Fruit fly (Drosophila melanogaster) whole organism, embryonic: ENCODE data around the gene CG12998.

ENCODE experiments used
- Ada2b ChIP-seq: fragments of 200-800 bp; sonication (Bioruptor generic); IDR thresholded peaks from 2 replicates; pipeline ENCODE4 v1.3.6; 2022; ENCODE audit warnings: missing biosample characterization, missing genetic modification characterization
- CG10462 ChIP-seq: fragments of 200-800 bp; sonication (Bioruptor generic); optimal IDR thresholded peaks from 2 replicates; lab custom pipeline; 2016; ENCODE audit warnings: missing biosample characterization, missing genetic modification characterization
- CG11695 ChIP-seq: fragments of 200-800 bp; sonication (Bioruptor generic); IDR thresholded peaks from 3 replicates; pipeline ENCODE4 v1.3.6; 2022; ENCODE audit warnings: missing biosample characterization, missing genetic modification characterization
- CG12104 ChIP-seq: fragments of 200-800 bp; sonication (Bioruptor generic); optimal IDR thresholded peaks from 3 replicates; lab custom pipeline; 2016; ENCODE audit warnings: missing biosample characterization, missing genetic modification characterization
- CG13287 ChIP-seq: fragments of 200-800 bp; sonication (Bioruptor generic); IDR thresholded peaks from 2 replicates; pipeline ENCODE4 v1.3.6; 2022; ENCODE audit warnings: missing biosample characterization, missing genetic modification characterization; ENCODE audit not compliant: partially characterized antibody
- CG13624 ChIP-seq: fragments of 200-800 bp; sonication (Bioruptor generic); optimal IDR thresholded peaks from 2 replicates; lab custom pipeline; 2016; ENCODE audit warnings: missing biosample characterization, missing genetic modification characterization
- CG15514 ChIP-seq: fragments of 200-800 bp; sonication (Bioruptor generic); optimal IDR thresholded peaks from 3 replicates; lab custom pipeline; 2017; ENCODE audit warnings: missing biosample characterization, missing genetic modification characterization, mild to moderate bottlenecking, moderate library complexity, missing genetic modification reagents
- CG1602 ChIP-seq: fragments of 200-800 bp; sonication (Bioruptor generic); optimal IDR thresholded peaks from 3 replicates; lab custom pipeline; 2016; ENCODE audit warnings: missing biosample characterization, missing genetic modification characterization
- CG18262 ChIP-seq: fragments of 200-800 bp; optimal IDR thresholded peaks from 3 replicates; lab custom pipeline; 2019; ENCODE audit warnings: missing biosample characterization, mild to moderate bottlenecking, missing genetic modification characterization, moderate library complexity
- CG2202 ChIP-seq: fragments of 200-800 bp; sonication (Bioruptor generic); optimal IDR thresholded peaks from 2 replicates; lab custom pipeline; 2018; ENCODE audit warnings: missing biosample characterization, mild to moderate bottlenecking, missing genetic modification characterization
- CG2712 ChIP-seq: fragments of 200-800 bp; optimal IDR thresholded peaks from 3 replicates; lab custom pipeline; 2019; ENCODE audit warnings: missing biosample characterization, mild to moderate bottlenecking, missing genetic modification characterization, moderate library complexity
- CG34376 ChIP-seq: fragments of 200-800 bp; sonication (Bioruptor generic); optimal IDR thresholded peaks from 2 replicates; lab custom pipeline; 2018; ENCODE audit warnings: missing biosample characterization, mild to moderate bottlenecking, missing genetic modification characterization
- CG5953 ChIP-seq: fragments of 200-800 bp; sonication (Bioruptor generic); IDR thresholded peaks from 2 replicates; pipeline ENCODE4 v1.3.6; 2022; ENCODE audit warnings: missing biosample characterization, missing genetic modification characterization
- CG6175 ChIP-seq: fragments of 200-800 bp; sonication (Bioruptor generic); IDR thresholded peaks from 3 replicates; pipeline ENCODE4 v1.3.6; 2022; ENCODE audit warnings: missing biosample characterization, missing genetic modification characterization
- CG6791 ChIP-seq: fragments of 200-800 bp; sonication (Bioruptor generic); IDR thresholded peaks from 3 replicates; pipeline ENCODE4 v1.3.6; 2022; ENCODE audit warnings: missing biosample characterization, missing genetic modification characterization; ENCODE audit not compliant: partially characterized antibody
- CG6813 ChIP-seq: fragments of 200-800 bp; sonication (Bioruptor generic); optimal IDR thresholded peaks from 2 replicates; lab custom pipeline; 2017; ENCODE audit warnings: missing biosample characterization, missing genetic modification characterization, mild to moderate bottlenecking, moderate library complexity, missing genetic modification reagents
- CG7357 ChIP-seq: fragments of 200-800 bp; sonication (Bioruptor generic); IDR thresholded peaks from 3 replicates; pipeline ENCODE4 v1.3.6; 2022; ENCODE audit warnings: missing biosample characterization, missing genetic modification characterization
- CG8924 ChIP-seq: fragments of 200-800 bp; optimal IDR thresholded peaks from 3 replicates; lab custom pipeline; 2019; ENCODE audit warnings: missing biosample characterization, mild to moderate bottlenecking, missing genetic modification characterization, moderate library complexity
- CG9609 ChIP-seq: fragments of 200-800 bp; sonication (Bioruptor generic); optimal IDR thresholded peaks from 3 replicates; lab custom pipeline; 2016; ENCODE audit warnings: missing biosample characterization, missing genetic modification characterization
- CoRest ChIP-seq: fragments of 200-800 bp; sonication (Bioruptor generic); optimal IDR thresholded peaks from 3 replicates; lab custom pipeline; 2018; ENCODE audit warnings: missing biosample characterization, mild to moderate bottlenecking, missing genetic modification characterization, moderate library complexity
- Doc2 ChIP-seq: fragments of 200-800 bp; sonication (Bioruptor generic); IDR thresholded peaks from 2 replicates; pipeline ENCODE4 v1.3.6; 2022; ENCODE audit warnings: missing biosample characterization, missing genetic modification characterization
- Dp ChIP-seq: fragments of 200-800 bp; sonication (Bioruptor generic); optimal IDR thresholded peaks from 2 replicates; lab custom pipeline; 2018; ENCODE audit warnings: missing biosample characterization, mild to moderate bottlenecking, missing genetic modification characterization, moderate library complexity
- Ets97D ChIP-seq: fragments of 200-800 bp; sonication (Bioruptor generic); optimal IDR thresholded peaks from 3 replicates; lab custom pipeline; 2016; ENCODE audit warnings: missing biosample characterization, missing genetic modification characterization
- Hmx ChIP-seq: fragments of 200-800 bp; sonication (Bioruptor generic); optimal IDR thresholded peaks from 2 replicates; lab custom pipeline; 2016; ENCODE audit warnings: missing biosample characterization, missing genetic modification characterization
- Hr51 ChIP-seq, 2 experiments: fragments of 200-800 bp; sonication (Bioruptor generic); optimal IDR thresholded peaks; 2 replicates in 1 of 2; 3 replicates in 1 of 2; lab custom pipeline; 2016 to 2018; ENCODE audit warnings: missing biosample characterization in 2 of 2, missing genetic modification characterization in 2 of 2, mild to moderate bottlenecking in 1 of 2, moderate library complexity in 1 of 2
- Lpt ChIP-seq: fragments of >200 bp; optimal IDR thresholded peaks from 2 replicates; lab custom pipeline; 2018; ENCODE audit warnings: missing biosample characterization, missing genetic modification characterization
- Max ChIP-seq: fragments of 200-800 bp; sonication (Bioruptor generic); optimal IDR thresholded peaks from 2 replicates; lab custom pipeline; 2016; ENCODE audit warnings: missing biosample characterization, mild to moderate bottlenecking, missing genetic modification characterization
- Nf-YB ChIP-seq: fragments of 200-800 bp; sonication (Bioruptor generic); optimal IDR thresholded peaks from 3 replicates; lab custom pipeline; 2019; ENCODE audit warnings: missing biosample characterization, mild to moderate bottlenecking, missing genetic modification characterization, moderate library complexity
- Nf-YC ChIP-seq: fragments of 200-800 bp; optimal IDR thresholded peaks from 3 replicates; lab custom pipeline; 2019; ENCODE audit warnings: missing biosample characterization, mild to moderate bottlenecking, missing genetic modification characterization, moderate library complexity
- Taf1 ChIP-seq: fragments of 200-800 bp; sonication (Bioruptor generic); IDR thresholded peaks from 2 replicates; pipeline ENCODE4 v1.3.6; 2022; ENCODE audit warnings: missing biosample characterization, missing genetic modification characterization
- ap ChIP-seq: fragments of 200-800 bp; sonication (Bioruptor generic); IDR thresholded peaks from 2 replicates; pipeline ENCODE4 v1.3.6; 2022; ENCODE audit warnings: missing biosample characterization, missing genetic modification characterization
- crp ChIP-seq, 2 experiments: fragments of 200-800 bp; sonication (Bioruptor generic); optimal IDR thresholded peaks; 2 replicates in 1 of 2; 3 replicates in 1 of 2; lab custom pipeline; 2017; ENCODE audit warnings: missing biosample characterization in 2 of 2, missing genetic modification characterization in 2 of 2, mild to moderate bottlenecking in 1 of 2, moderate library complexity in 1 of 2
- disco-r ChIP-seq: fragments of 200-800 bp; sonication (Bioruptor generic); optimal IDR thresholded peaks from 2 replicates; lab custom pipeline; 2016; ENCODE audit warnings: missing biosample characterization, missing genetic modification characterization
- ftz-f1 ChIP-seq: fragments of 200-800 bp; sonication (Bioruptor generic); optimal IDR thresholded peaks from 2 replicates; lab custom pipeline; 2016; ENCODE audit warnings: missing biosample characterization, missing genetic modification characterization
- gro ChIP-seq: fragments of 200-800 bp; sonication (Bioruptor generic); optimal IDR thresholded peaks from 2 replicates; lab custom pipeline; 2016; ENCODE audit warnings: missing biosample characterization, missing genetic modification characterization
- her ChIP-seq: fragments of 200-800 bp; sonication (Bioruptor generic); optimal IDR thresholded peaks from 2 replicates; lab custom pipeline; 2016; ENCODE audit warnings: missing biosample characterization, missing genetic modification characterization
- insv ChIP-seq, 2 experiments: fragments of 200-800 bp; sonication (Bioruptor generic); optimal IDR thresholded peaks; 3 replicates each; lab custom pipeline; 2016 to 2018; ENCODE audit warnings: missing biosample characterization in 2 of 2, missing genetic modification characterization in 2 of 2
- lmd ChIP-seq: fragments of 200-800 bp; sonication (Bioruptor generic); IDR thresholded peaks from 2 replicates; pipeline ENCODE4 v1.3.6; 2022; ENCODE audit warnings: missing biosample characterization, missing genetic modification characterization
- mld ChIP-seq: fragments of 200-800 bp; sonication (Bioruptor generic); IDR thresholded peaks from 3 replicates; pipeline ENCODE4 v1.3.6; 2022; ENCODE audit warnings: missing biosample characterization, missing genetic modification characterization; ENCODE audit not compliant: partially characterized antibody
- nom ChIP-seq: fragments of 200-800 bp; sonication (Bioruptor generic); optimal IDR thresholded peaks from 2 replicates; lab custom pipeline; 2017; ENCODE audit warnings: missing biosample characterization, missing genetic modification characterization, mild to moderate bottlenecking, moderate library complexity, missing genetic modification reagents
- onecut ChIP-seq: fragments of 200-800 bp; sonication (Bioruptor generic); IDR thresholded peaks from 2 replicates; pipeline ENCODE4 v1.3.6; 2022; ENCODE audit warnings: missing biosample characterization, missing genetic modification characterization
- row ChIP-seq: fragments of 200-800 bp; sonication (Bioruptor generic); IDR thresholded peaks from 3 replicates; pipeline ENCODE4 v1.3.6; 2022; ENCODE audit warnings: missing biosample characterization, missing genetic modification characterization
- sc ChIP-seq, 3 experiments: fragments of >200 bp in 2 of 3; fragments of 200-800 bp in 1 of 3; sonication (Bioruptor generic) in 1 of 3; optimal IDR thresholded peaks; 2 replicates in 2 of 3; 3 replicates in 1 of 3; lab custom pipeline; 2017; ENCODE audit warnings: mild to moderate bottlenecking in 1 of 3, missing biosample characterization in 1 of 3, missing genetic modification characterization in 1 of 3, missing genetic modification reagents in 1 of 3
- scrt ChIP-seq: fragments of 200-800 bp; sonication (Bioruptor generic); optimal IDR thresholded peaks from 2 replicates; lab custom pipeline; 2018; ENCODE audit warnings: missing biosample characterization, mild to moderate bottlenecking, missing genetic modification characterization, moderate library complexity
- sens ChIP-seq: fragments of 200-800 bp; sonication (Bioruptor generic); peaks from one replicate; lab custom pipeline; 2016; ENCODE audit warnings: missing biosample characterization, missing genetic modification characterization
- sim ChIP-seq: fragments of 200-800 bp; sonication (Bioruptor generic); IDR thresholded peaks from 2 replicates; pipeline ENCODE4 v1.3.6; 2022; ENCODE audit warnings: missing biosample characterization, missing genetic modification characterization
- sr ChIP-seq: fragments of 200-800 bp; sonication (Bioruptor generic); IDR thresholded peaks from 3 replicates; pipeline ENCODE4 v1.3.6; 2022; ENCODE audit warnings: missing biosample characterization, missing genetic modification characterization
- stc ChIP-seq: fragments of 200-800 bp; sonication (Bioruptor generic); IDR thresholded peaks from 2 replicates; pipeline ENCODE4 v1.3.6; 2022; ENCODE audit warnings: missing biosample characterization, missing genetic modification characterization
- tap ChIP-seq: fragments of 200-800 bp; optimal IDR thresholded peaks from 3 replicates; lab custom pipeline; 2019; ENCODE audit warnings: missing biosample characterization, mild to moderate bottlenecking, missing genetic modification characterization, moderate library complexity
- vnd ChIP-seq: fragments of 200-800 bp; sonication (Bioruptor generic); IDR thresholded peaks from 3 replicates; pipeline ENCODE4 v1.3.6; 2022; ENCODE audit warnings: missing biosample characterization, missing genetic modification characterization; ENCODE audit not compliant: partially characterized antibody

Gene CG12998

dm6 chrX:17176542-17176941 is 41.9 kb upstream of the CG12998 start (continued):
- TF ChIP-seq CG6175 (GFP tag; lab: Robert Waterston, UW) (no peak), vnd (no peak), ap (GFP tag; lab: Robert Waterston, UW) (peak; percentile 31; the same call in 1 of the 2 replicates), CG34376 (GFP tag; lab: Kevin White, UChicago) (no peak), Ada2b (peak; percentile 68), Taf1 (GFP tag; lab: Robert Waterston, UW) (no peak), CG1602 (GFP tag; lab: Kevin White, UChicago) (no peak), CoRest (tag; lab: Kevin White, UChicago) (peak; percentile 40), ftz-f1 (GFP tag; lab: Kevin White, UChicago) (no peak), CG5953 (no peak), Doc2 (GFP tag; lab: Robert Waterston, UW) (no peak), CG15514 (GFP tag; lab: Kevin White, UChicago) (peak; percentile 43), sim (GFP tag; lab: Robert Waterston, UW) (no peak), CG11695 (GFP tag; lab: Robert Waterston, UW) (peak; percentile 72; the same call in 2 of the 3 replicates), CG18262 (tag; lab: Kevin White, UChicago) (peak; percentile 45), her (GFP tag; lab: Kevin White, UChicago) (peak; percentile 27), CG2202 (tag; lab: Kevin White, UChicago) (no peak), sc (optimal IDR thresholded peaks at IDR 0.05; lab: Kevin White, UChicago) (no peak), sc (GFP tag; optimal IDR thresholded peaks at IDR 0.05; lab: Kevin White, UChicago) (no peak), Hmx (no peak), mld (GFP tag; lab: Robert Waterston, UW) (no peak), CG13624 (peak; percentile 62), CG9609 (GFP tag; lab: Kevin White, UChicago) (no peak), CG10462 (GFP tag; lab: Kevin White, UChicago) (no peak), sr (GFP tag; lab: Robert Waterston, UW) (no peak), Hr51 (GFP tag; optimal IDR thresholded peaks at IDR 0.05; lab: Kevin White, UChicago) (peak; percentile 36 to 67), CG6813 (GFP tag; lab: Kevin White, UChicago) (peak; percentile 32), CG12104 (GFP tag; lab: Kevin White, UChicago) (no peak), tap (tag; lab: Kevin White, UChicago) (peak; percentile 29), CG7357 (0 out of 3 replicates have a peak, but pooled peaks have one; percentile 34), insv (GFP tag; optimal IDR thresholded peaks at IDR 0.05; lab: Kevin White, UChicago) (no peak), Lpt (GFP tag; lab: Kevin White, UChicago) (no peak), Dp (GFP tag; lab: Kevin White, UChicago) (no peak), Max (GFP tag; lab: Kevin White, UChicago) (no peak), Ets97D (GFP tag; lab: Kevin White, UChicago) (no peak), nom (GFP tag; lab: Kevin White, UChicago) (no peak), crp (GFP tag; optimal IDR thresholded peaks at IDR 0.05; lab: Kevin White, UChicago) (peak in 1 of 2 experiments; percentile 37), disco-r (GFP tag; lab: Kevin White, UChicago) (peak; percentile 48), row (peak; percentile 77), sens (GFP tag; lab: Kevin White, UChicago) (peak; percentile 83), onecut (GFP tag; lab: Robert Waterston, UW) (peak; percentile 23), CG13287 (GFP tag; lab: Robert Waterston, UW) (no peak), CG2712 (tag; lab: Kevin White, UChicago) (peak; percentile 52), scrt (GFP tag; lab: Kevin White, UChicago) (peak; percentile 32), stc (GFP tag; lab: Robert Waterston, UW) (peak; percentile 68), CG6791 (GFP tag; lab: Robert Waterston, UW) (no peak), CG8924 (peak; percentile 32), Nf-YB (GFP tag; lab: Kevin White, UChicago) (no peak), lmd (peak; percentile 74), Nf-YC (tag; lab: Kevin White, UChicago) (peak; percentile 53), gro (GFP tag; lab: Kevin White, UChicago) (peak; percentile 7)
